Fruit fly (Drosophila melanogaster): ENCODE data around the gene Adh.

Adh gene

DNA sequence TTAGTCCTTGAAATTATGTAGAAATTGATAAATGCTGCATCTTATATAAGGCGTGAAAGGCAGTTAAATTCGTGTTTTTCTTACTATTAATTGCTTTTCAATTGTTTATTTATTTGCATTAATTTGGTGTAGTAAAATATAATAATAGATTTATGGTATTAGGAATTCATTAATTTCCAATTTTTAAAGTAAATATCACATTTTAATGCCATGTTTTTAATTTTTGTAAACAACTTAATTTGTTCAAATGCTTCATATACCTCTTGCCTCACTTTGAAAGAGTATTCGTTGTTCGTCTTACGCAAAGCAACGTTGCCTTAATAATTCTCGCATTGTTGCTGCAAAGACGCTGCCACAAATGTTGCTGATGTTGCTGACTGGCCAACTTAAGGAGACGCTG lies 46.1 kb upstream of the Adh start (continued):
- TF ChIP-seq fd85E (GFP tag; optimal IDR thresholded peaks at IDR 0.05) (no peak), CG3032 (tag; optimal IDR thresholded peaks at IDR 0.05) (peak; percentile 57), fd59A (GFP tag; optimal IDR thresholded peaks at IDR 0.05) (peak; percentile 61), CG6163 (GFP tag; IDR thresholded peaks at IDR 0.05) (no peak), CG31627 (GFP tag; optimal IDR thresholded peaks at IDR 0.05) (no peak), pdm3 (GFP tag; optimal IDR thresholded peaks at IDR 0.05) (peak; percentile 36), CG10631 (GFP tag; optimal IDR thresholded peaks at IDR 0.05) (peak; percentile 55), CG34406 (GFP tag; optimal IDR thresholded peaks at IDR 0.05) (peak; percentile 26), Met (GFP tag; optimal IDR thresholded peaks at IDR 0.05) (peak; percentile 28), CG11902 (GFP tag; optimal IDR thresholded peaks at IDR 0.05) (no peak), salr (GFP tag; optimal IDR thresholded peaks at IDR 0.05) (peak in 1 of 2 experiments; percentile 48), CG10669 (GFP tag; optimal IDR thresholded peaks at IDR 0.05) (peak; percentile 50), CG8632 (GFP tag; optimal IDR thresholded peaks at IDR 0.05) (peak; percentile 10), Sox102F (GFP tag; optimal IDR thresholded peaks at IDR 0.05) (no peak), CG16779 (tag; optimal IDR thresholded peaks at IDR 0.05) (no peak), topi (GFP tag; optimal IDR thresholded peaks at IDR 0.05) (peak; percentile 4), OdsH (GFP tag; optimal IDR thresholded peaks at IDR 0.05) (peak; percentile 14), CG9139 (GFP tag; optimal IDR thresholded peaks at IDR 0.05) (no peak), lz (GFP tag; optimal IDR thresholded peaks at IDR 0.05) (peak; percentile 20), Hr39 (GFP tag; optimal IDR thresholded peaks at IDR 0.05) (no peak), acj6 (GFP tag; optimal IDR thresholded peaks at IDR 0.05) (peak; percentile 36), Smox (GFP tag; optimal IDR thresholded peaks at IDR 0.05) (no peak), CG8119 (GFP tag; IDR thresholded peaks at IDR 0.05) (no peak)

DNA sequence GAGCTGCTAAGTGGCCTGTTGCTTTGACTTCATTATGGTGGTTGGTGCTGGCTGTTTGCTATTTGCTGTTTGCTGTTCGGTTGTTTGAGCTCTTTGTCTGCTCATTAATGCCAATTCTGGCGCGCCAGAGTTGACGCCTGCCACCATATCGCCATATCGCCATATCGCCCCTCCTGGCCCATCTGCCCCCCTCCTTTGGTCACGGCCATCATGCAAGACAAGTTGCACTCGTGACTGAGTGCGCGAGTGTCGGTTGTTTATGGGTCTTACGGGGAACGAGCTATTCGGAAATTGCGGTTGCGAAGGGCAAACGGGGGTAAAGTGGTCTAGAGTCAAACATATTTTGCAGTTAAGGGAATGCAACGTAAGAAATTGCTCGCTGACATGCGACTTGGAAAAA lies 45.2 kb upstream of the Adh start:
- TF ChIP-seq topi (GFP tag; optimal IDR thresholded peaks at IDR 0.05) (no peak), Blimp-1 (GFP tag; optimal IDR thresholded peaks at IDR 0.05) (no peak), CG3919 (GFP tag; optimal IDR thresholded peaks at IDR 0.05) (no peak), CG6808 (GFP tag; optimal IDR thresholded peaks at IDR 0.05) (no peak), Sox14 (GFP tag; optimal IDR thresholded peaks at IDR 0.05) (no peak), CG6792 (GFP tag; optimal IDR thresholded peaks at IDR 0.05) (no peak), CG8319 (GFP tag; optimal IDR thresholded peaks at IDR 0.05) (no peak), eg (GFP tag; IDR thresholded peaks at IDR 0.05) (peak; percentile 40; the same call in 1 of the 3 replicates), CG1621 (tag; optimal IDR thresholded peaks at IDR 0.05) (no peak), CG11762 (GFP tag; optimal IDR thresholded peaks at IDR 0.05; ENCODE audit: insufficient read depth) (no peak), Eip75B (GFP tag; optimal IDR thresholded peaks at IDR 0.05) (no peak), CG7368 (GFP tag; optimal IDR thresholded peaks at IDR 0.05) (no peak), Eip78C (GFP tag) (peak; percentile 58), ss (GFP tag; optimal IDR thresholded peaks at IDR 0.05) (peak; percentile 34 to 87), svp (GFP tag) (peak; percentile 16), CG9139 (GFP tag; optimal IDR thresholded peaks at IDR 0.05) (no peak), Hr4 (GFP tag; optimal IDR thresholded peaks at IDR 0.05) (no peak), CG4318 (GFP tag; optimal IDR thresholded peaks at IDR 0.05) (no peak), CG8632 (GFP tag; optimal IDR thresholded peaks at IDR 0.05) (no peak), Smox (GFP tag; optimal IDR thresholded peaks at IDR 0.05) (no peak), dsx (GFP tag; optimal IDR thresholded peaks at IDR 0.05; ENCODE audit: poor library complexity, severe bottlenecking) (no peak), OdsH (GFP tag; optimal IDR thresholded peaks at IDR 0.05) (no peak), CG34406 (GFP tag; optimal IDR thresholded peaks at IDR 0.05) (no peak), Gug (GFP tag; IDR thresholded peaks at IDR 0.05) (peak; percentile 18; the same call in 1 of the 2 replicates), Ets21C (GFP tag; optimal IDR thresholded peaks at IDR 0.05) (no peak), vri (GFP tag; optimal IDR thresholded peaks at IDR 0.05) (no peak), fd85E (GFP tag; optimal IDR thresholded peaks at IDR 0.05) (no peak), Met (GFP tag; optimal IDR thresholded peaks at IDR 0.05) (no peak), CG6276 (GFP tag; optimal IDR thresholded peaks at IDR 0.05) (no peak), esn (GFP tag; optimal IDR thresholded peaks at IDR 0.05) (no peak), lz (GFP tag; optimal IDR thresholded peaks at IDR 0.05) (no peak), salr (GFP tag; optimal IDR thresholded peaks at IDR 0.05) (no peak), CG6163 (GFP tag; IDR thresholded peaks at IDR 0.05) (peak; percentile 64; the same call in 1 of the 3 replicates), pdm3 (GFP tag; optimal IDR thresholded peaks at IDR 0.05) (peak; percentile 1), Hr38 (GFP tag; optimal IDR thresholded peaks at IDR 0.05) (no peak), achi (GFP tag; optimal IDR thresholded peaks at IDR 0.05) (no peak), CG8119 (GFP tag; IDR thresholded peaks at IDR 0.05) (0 out of 3 replicates have a peak, but pooled peaks have one; percentile 13), CG16779 (tag; optimal IDR thresholded peaks at IDR 0.05) (no peak), CG15336 (GFP tag; IDR thresholded peaks at IDR 0.05) (0 out of 2 replicates have a peak, but pooled peaks have one; percentile 11)
